Worm (Caenorhabditis elegans) whole organism, late embryonic: ENCODE results near the gene F28C6.10.

ENCODE experiments used
- Y22D7AL.16 ChIP-seq: sonication (generic microtip); optimal IDR thresholded peaks from 2 replicates; lab custom pipeline; 2016; ENCODE audit warnings: missing genetic modification characterization, missing compliant biosample characterization
- ama-1 ChIP-seq: fragments of 150-350 bp; optimal IDR thresholded peaks from 2 replicates; lab custom pipeline; 2014
- elt-2 ChIP-seq: sonication (generic microtip); optimal IDR thresholded peaks from 2 replicates; lab custom pipeline; 2016; ENCODE audit warnings: missing genetic modification reagents, missing genetic modification characterization, missing compliant biosample characterization
- ets-4 ChIP-seq: sonication (generic microtip); optimal IDR thresholded peaks from 2 replicates; lab custom pipeline; 2016; ENCODE audit warnings: missing genetic modification characterization, missing compliant biosample characterization
- fkh-6 ChIP-seq: sonication (generic microtip); optimal IDR thresholded peaks from 2 replicates; lab custom pipeline; 2016; ENCODE audit warnings: missing genetic modification characterization, missing compliant biosample characterization
- mec-3 ChIP-seq: sonication (generic microtip); optimal IDR thresholded peaks from 2 replicates; lab custom pipeline; 2016; ENCODE audit warnings: borderline replicate concordance, missing genetic modification characterization, missing compliant biosample characterization
- nhr-11 ChIP-seq: fragments of 150-350 bp; optimal IDR thresholded peaks from 2 replicates; lab custom pipeline; 2014; ENCODE audit warnings: missing biosample characterization, missing genetic modification characterization
- pax-1 ChIP-seq: fragments of 150-350 bp; optimal IDR thresholded peaks from 2 replicates; lab custom pipeline; 2014; ENCODE audit warnings: missing biosample characterization, missing genetic modification characterization
- pha-4 ChIP-seq: fragments of 150-350 bp; optimal IDR thresholded peaks from 2 replicates; lab custom pipeline; 2018; ENCODE audit warnings: missing biosample characterization, missing genetic modification reagents, missing genetic modification characterization
- pros-1 ChIP-seq: fragments of 150-350 bp; optimal IDR thresholded peaks from 2 replicates; lab custom pipeline; 2014; ENCODE audit warnings: missing biosample characterization, missing genetic modification reagents, missing genetic modification characterization
- ref-2 ChIP-seq: sonication (generic microtip); optimal IDR thresholded peaks from 2 replicates; lab custom pipeline; 2016; ENCODE audit warnings: missing genetic modification characterization, missing compliant biosample characterization
- tbx-2 ChIP-seq: sonication (generic microtip); optimal IDR thresholded peaks from 2 replicates; lab custom pipeline; 2016; ENCODE audit warnings: missing genetic modification characterization, missing compliant biosample characterization

ce11 chrII:8617516-8617915 is 9.8 kb downstream of the F28C6.10 start, which contains the start of gene chhy-1:
- TF ChIP-seq pax-1 (tag; lab: Kevin White, UChicago) = no peak
- TF ChIP-seq ref-2 (tag; lab: Kevin White, UChicago) = no peak
- no peak for TF ChIP-seq fkh-6 (tag; lab: Kevin White, UChicago)
- no peak for TF ChIP-seq ama-1 (lab: Kevin White, UChicago)
- no peak for TF ChIP-seq pros-1 (tag; lab: Kevin White, UChicago)
- TF ChIP-seq ets-4 (tag; lab: Kevin White, UChicago) = no peak
- no peak for TF ChIP-seq Y22D7AL.16
- no peak for TF ChIP-seq nhr-11
- TF ChIP-seq mec-3 (tag; lab: Kevin White, UChicago) = no peak
- TF ChIP-seq tbx-2 = no peak
- TF ChIP-seq pha-4 (tag; lab: Kevin White, UChicago) = no peak
- no peak for TF ChIP-seq elt-2 (tag; lab: Kevin White, UChicago)
